Worm (Caenorhabditis elegans) whole organism, L2 larva: Measurements from ENCODE around the gene sri-42.

Source experiments
- F13H6.1 ChIP-seq: sonication (generic microtip); optimal IDR thresholded peaks from 2 replicates; lab custom pipeline; 2016; ENCODE audit warnings: missing genetic modification characterization, missing compliant biosample characterization
- R02D3.7 ChIP-seq: fragments of 150-350 bp; optimal IDR thresholded peaks from 2 replicates; lab custom pipeline; 2014; ENCODE audit warnings: missing biosample characterization, missing genetic modification characterization
- Y55F3AM.14 ChIP-seq: fragments of 200-800 bp; sonication (Bioruptor generic); optimal IDR thresholded peaks from 2 replicates; lab custom pipeline; 2018; ENCODE audit warnings: mild to moderate bottlenecking, missing genetic modification characterization, missing compliant biosample characterization
- ZK546.5 ChIP-seq: sonication (generic microtip); optimal IDR thresholded peaks from 2 replicates; lab custom pipeline; 2017; ENCODE audit warnings: missing biosample characterization, missing genetic modification characterization
- alr-1 ChIP-seq: fragments of 150-350 bp; optimal IDR thresholded peaks from 2 replicates; lab custom pipeline; 2014; ENCODE audit warnings: missing biosample characterization, missing genetic modification characterization
- aly-2 ChIP-seq: fragments of 150-350 bp; optimal IDR thresholded peaks from 2 replicates; lab custom pipeline; 2014; ENCODE audit warnings: missing biosample characterization, missing genetic modification characterization
- ama-1 ChIP-seq: fragments of 150-350 bp; optimal IDR thresholded peaks from 2 replicates; lab custom pipeline; 2018; ENCODE audit warnings: inconsistent platforms
- blmp-1 ChIP-seq: sonication (generic microtip); optimal IDR thresholded peaks from 2 replicates; lab custom pipeline; 2017; ENCODE audit warnings: missing genetic modification characterization, mild to moderate bottlenecking, missing compliant biosample characterization, antibody characterized with exemption, moderate library complexity; ENCODE audit not compliant: insufficient read depth
- ceh-16 ChIP-seq: fragments of 150-350 bp; optimal IDR thresholded peaks from 2 replicates; lab custom pipeline; 2014; ENCODE audit warnings: missing biosample characterization, missing genetic modification characterization
- ceh-82 ChIP-seq: fragments of 150-350 bp; optimal IDR thresholded peaks from 2 replicates; lab custom pipeline; 2014; ENCODE audit warnings: missing biosample characterization, missing genetic modification characterization
- crh-2 ChIP-seq: sonication (generic microtip); optimal IDR thresholded peaks from 2 replicates; lab custom pipeline; 2017; ENCODE audit warnings: missing biosample characterization, missing genetic modification characterization
- dmd-4 ChIP-seq: sonication (generic microtip); optimal IDR thresholded peaks from 2 replicates; lab custom pipeline; 2017; ENCODE audit warnings: missing biosample characterization, missing genetic modification characterization
- egl-27 ChIP-seq: sonication (generic microtip); optimal IDR thresholded peaks from 3 replicates; lab custom pipeline; 2017; ENCODE audit warnings: missing biosample characterization, missing genetic modification reagents, missing genetic modification characterization
- elt-1 ChIP-seq: fragments of 150-350 bp; optimal IDR thresholded peaks from 2 replicates; lab custom pipeline; 2014; ENCODE audit warnings: missing biosample characterization, missing genetic modification characterization
- fos-1 ChIP-seq: fragments of 150-350 bp; optimal IDR thresholded peaks from 2 replicates; lab custom pipeline; 2014; ENCODE audit warnings: missing biosample characterization, missing genetic modification characterization
- lin-13 ChIP-seq: fragments of 150-350 bp; optimal IDR thresholded peaks from 2 replicates; lab custom pipeline; 2014; ENCODE audit warnings: missing biosample characterization, missing genetic modification reagents, missing genetic modification characterization
- lin-39 ChIP-seq: fragments of 150-350 bp; optimal IDR thresholded peaks from 2 replicates; lab custom pipeline; 2014; ENCODE audit warnings: missing biosample characterization, missing genetic modification reagents, missing genetic modification characterization
- lsy-2 ChIP-seq, 2 experiments: fragments of 150-350 bp in 1 of 2; sonication (generic microtip) in 1 of 2; optimal IDR thresholded peaks; 2 replicates each; lab custom pipeline; 2014 to 2017; ENCODE audit warnings: missing biosample characterization in 2 of 2, missing genetic modification characterization in 2 of 2
- mab-5 ChIP-seq: fragments of 150-350 bp; optimal IDR thresholded peaks from 2 replicates; lab custom pipeline; 2014; ENCODE audit warnings: missing biosample characterization, missing genetic modification characterization
- mbf-1 ChIP-seq: sonication (generic microtip); optimal IDR thresholded peaks from 2 replicates; lab custom pipeline; 2017; ENCODE audit warnings: missing biosample characterization, missing genetic modification characterization
- mdl-1 ChIP-seq, 2 experiments: fragments of 150-350 bp in 1 of 2; sonication (generic microtip) in 1 of 2; optimal IDR thresholded peaks; 2 replicates each; lab custom pipeline; 2017; ENCODE audit warnings: missing biosample characterization in 2 of 2, missing genetic modification characterization in 2 of 2
- nhr-10 ChIP-seq: sonication (generic microtip); optimal IDR thresholded peaks from 2 replicates; lab custom pipeline; 2017; ENCODE audit warnings: missing biosample characterization, missing genetic modification characterization
- nhr-21 ChIP-seq: fragments of 150-350 bp; optimal IDR thresholded peaks from 2 replicates; lab custom pipeline; 2014; ENCODE audit warnings: missing biosample characterization, missing genetic modification characterization
- nhr-237 ChIP-seq: fragments of 150-350 bp; optimal IDR thresholded peaks from 2 replicates; lab custom pipeline; 2014; ENCODE audit warnings: missing biosample characterization, missing genetic modification characterization
- nhr-6 ChIP-seq: fragments of 150-350 bp; optimal IDR thresholded peaks from 2 replicates; lab custom pipeline; 2014; ENCODE audit warnings: missing biosample characterization, missing genetic modification characterization
- nhr-77 ChIP-seq: fragments of 150-350 bp; optimal IDR thresholded peaks from 2 replicates; lab custom pipeline; 2014; ENCODE audit warnings: missing biosample characterization, missing genetic modification characterization
- sem-4 ChIP-seq: fragments of 150-350 bp; optimal IDR thresholded peaks from 2 replicates; lab custom pipeline; 2014; ENCODE audit warnings: missing biosample characterization, missing genetic modification reagents, missing genetic modification characterization
- skn-1 ChIP-seq: sonication (generic microtip); optimal IDR thresholded peaks from 2 replicates; lab custom pipeline; 2017; ENCODE audit warnings: missing biosample characterization, missing genetic modification characterization
- sma-3 ChIP-seq: sonication (generic microtip); optimal IDR thresholded peaks from 2 replicates; lab custom pipeline; 2016; ENCODE audit warnings: missing genetic modification reagents, missing genetic modification characterization, missing compliant biosample characterization
- sma-9 ChIP-seq, 2 experiments: fragments of 150-350 bp in 1 of 2; sonication (generic microtip) in 1 of 2; optimal IDR thresholded peaks; 2 replicates each; lab custom pipeline; 2014 to 2016; ENCODE audit warnings: missing genetic modification characterization in 2 of 2, mild to moderate bottlenecking in 1 of 2, missing biosample characterization in 1 of 2, missing compliant biosample characterization in 1 of 2, missing genetic modification reagents in 1 of 2, moderate library complexity in 1 of 2
- snpc-4 ChIP-seq: fragments of 150-350 bp; optimal IDR thresholded peaks from 2 replicates; lab custom pipeline; 2014; ENCODE audit warnings: missing biosample characterization, missing genetic modification characterization
- unc-39 ChIP-seq: fragments of 150-350 bp; optimal IDR thresholded peaks from 2 replicates; lab custom pipeline; 2014; ENCODE audit warnings: missing biosample characterization, missing genetic modification characterization
- unc-62 ChIP-seq: fragments of 150-350 bp; optimal IDR thresholded peaks from 2 replicates; lab custom pipeline; 2014; ENCODE audit warnings: missing biosample characterization, missing genetic modification reagents, missing genetic modification characterization
- ztf-1 ChIP-seq: fragments of 200-800 bp; sonication (Bioruptor generic); conservative IDR thresholded peaks from 2 replicates; pipeline ENCODE4 v1.3.6; 2022; ENCODE audit warnings: missing genetic modification characterization, missing compliant biosample characterization
- ztf-11 ChIP-seq: sonication (generic microtip); optimal IDR thresholded peaks from 2 replicates; lab custom pipeline; 2017; ENCODE audit warnings: missing biosample characterization, missing genetic modification characterization
- ztf-4 ChIP-seq: fragments of 150-350 bp; optimal IDR thresholded peaks from 2 replicates; lab custom pipeline; 2014; ENCODE audit warnings: missing biosample characterization, missing genetic modification characterization

Gene sri-42

DNA sequence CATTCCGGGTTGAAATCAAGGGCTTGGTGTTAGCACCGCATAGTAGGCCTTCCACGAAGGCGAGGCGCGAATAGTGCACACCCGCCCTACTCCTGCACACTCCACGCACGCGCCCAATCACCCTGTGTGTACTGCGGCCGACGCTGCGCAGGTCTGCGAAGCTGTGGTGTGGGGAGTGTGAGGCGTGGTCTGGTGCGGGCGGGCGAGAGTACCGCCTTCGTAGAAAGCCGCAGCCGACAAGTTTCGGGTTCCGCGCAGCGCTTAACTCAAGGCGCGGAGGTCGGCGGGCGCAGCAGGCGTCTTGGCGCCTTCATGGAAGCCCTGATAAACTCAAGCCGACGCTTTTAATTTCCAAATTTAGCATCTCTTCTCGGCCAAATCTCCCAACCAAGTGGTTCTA, 34.7 kb downstream of the sri-42 start:
- TF ChIP-seq aly-2 (tag; lab: Kevin White, UChicago) = no peak
- TF ChIP-seq snpc-4 = no peak
- no peak for TF ChIP-seq nhr-6 (tag; lab: Kevin White, UChicago)
- TF ChIP-seq ama-1 (lab: Kevin White, UChicago) = no peak
- TF ChIP-seq fos-1 (tag; lab: Kevin White, UChicago) = no peak
- no peak for TF ChIP-seq mbf-1 (tag; lab: Kevin White, UChicago)
- no peak for TF ChIP-seq ztf-1 (GFP tag; lab: Robert Waterston, UW)
- TF ChIP-seq unc-39 (tag; lab: Kevin White, UChicago) = no peak
- no peak for TF ChIP-seq nhr-21 (tag; lab: Kevin White, UChicago)
- no peak for TF ChIP-seq elt-1 (tag; lab: Kevin White, UChicago)
- TF ChIP-seq egl-27 (tag; lab: Kevin White, UChicago) = no peak
- no peak for TF ChIP-seq dmd-4 (tag; lab: Kevin White, UChicago)
- TF ChIP-seq sma-3 (GFP tag; lab: Kevin White, UChicago) = no peak

- no peak for TF ChIP-seq mbf-1 (tag; lab: Kevin White, UChicago)
- no peak for TF ChIP-seq Y55F3AM.14 (GFP tag; lab: Kevin White, UChicago)
- no peak for TF ChIP-seq crh-2 (tag; lab: Kevin White, UChicago)
- TF ChIP-seq nhr-21 (tag; lab: Kevin White, UChicago) = no peak
- TF ChIP-seq sem-4 (tag; lab: Kevin White, UChicago) = no peak
- no peak for TF ChIP-seq ztf-11 (tag; lab: Kevin White, UChicago)
- TF ChIP-seq nhr-6 (tag; lab: Kevin White, UChicago) = no peak
- no peak for TF ChIP-seq mdl-1 (tag; optimal IDR thresholded peaks at IDR 0.05; lab: Kevin White, UChicago)
- TF ChIP-seq blmp-1 (tag; lab: Kevin White, UChicago) = no peak
- TF ChIP-seq R02D3.7 (tag; lab: Kevin White, UChicago) = no peak
- TF ChIP-seq lsy-2 (tag; optimal IDR thresholded peaks at IDR 0.05; lab: Kevin White, UChicago) = no peak
- TF ChIP-seq elt-1 (tag; lab: Kevin White, UChicago) = no peak
- no peak for TF ChIP-seq nhr-77 (tag; lab: Kevin White, UChicago)
- TF ChIP-seq sma-9 (GFP tag; optimal IDR thresholded peaks at IDR 0.05; lab: Kevin White, UChicago) = no peak
- no peak for TF ChIP-seq sma-9 (tag; optimal IDR thresholded peaks at IDR 0.05; lab: Kevin White, UChicago)
- TF ChIP-seq lin-39 (tag; lab: Kevin White, UChicago) = no peak
- TF ChIP-seq sma-3 (GFP tag; lab: Kevin White, UChicago) = no peak
Observed at ce11 chrII:3105765-3106164, 37.0 kb downstream of the sri-42 start, which contains the start of gene clec-122. Gene clec-122 (plus strand): TSS chrII:3106065.

DNA sequence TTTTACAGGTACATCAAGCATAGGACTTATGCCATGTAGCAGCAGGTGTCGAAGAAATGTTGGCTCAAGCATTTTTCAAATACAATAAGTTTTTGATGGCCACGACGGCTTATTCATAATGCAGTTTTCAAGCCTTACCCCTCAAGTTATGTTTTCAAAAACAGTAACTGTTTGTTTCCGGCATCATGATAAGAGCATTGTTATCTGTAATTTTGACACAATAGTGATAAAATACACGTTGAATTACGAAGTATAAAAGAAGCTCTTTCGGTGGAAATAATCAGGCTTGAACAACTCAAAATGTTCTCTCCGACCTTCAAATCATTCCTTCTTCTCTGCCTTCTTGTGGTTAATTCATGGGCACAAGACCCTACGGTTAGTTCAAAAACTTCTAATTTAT, 40.7 kb downstream of the sri-42 start, which contains the start of gene clec-121:
Gene clec-121, plus strand, starts transcription at position 301 of the 400 bp plus-strand sequence.
- TF ChIP-seq unc-39 (tag; lab: Kevin White, UChicago) = no peak
- TF ChIP-seq F13H6.1 (tag; lab: Kevin White, UChicago) = no peak
- TF ChIP-seq mbf-1 (tag; lab: Kevin White, UChicago) = no peak
- no peak for TF ChIP-seq snpc-4
- no peak for TF ChIP-seq nhr-237 (tag; lab: Kevin White, UChicago)
- no peak for TF ChIP-seq mdl-1 (tag; optimal IDR thresholded peaks at IDR 0.05; lab: Kevin White, UChicago)
- TF ChIP-seq, all 48 proteins: peak for 0

DNA sequence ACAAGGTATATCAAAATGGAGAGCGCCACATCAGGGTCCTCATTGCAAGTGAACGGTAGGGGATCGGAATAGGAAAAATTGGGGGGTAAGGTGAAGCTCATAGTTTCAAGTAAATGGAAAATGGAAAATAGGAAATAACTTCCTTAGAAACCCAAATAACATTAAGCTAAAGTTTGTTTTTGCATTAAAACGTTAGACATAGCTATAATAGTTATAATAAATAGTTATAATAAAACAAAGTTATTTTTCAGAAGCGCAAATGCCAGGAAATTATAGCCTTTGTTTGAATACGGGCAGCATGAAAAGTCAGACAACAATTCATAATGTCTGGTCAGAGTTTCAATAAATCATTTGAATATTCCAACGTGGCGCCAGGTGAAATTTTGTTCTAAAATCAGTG, 42.2 kb downstream of the sri-42 start, which contains the start of gene srg-24:
Gene srg-24, minus strand, starts transcription at position 101 of the 400 bp plus-strand sequence.
- TF ChIP-seq mdl-1 (tag; optimal IDR thresholded peaks at IDR 0.05; lab: Kevin White, UChicago) (no peak), unc-62 (no peak), nhr-10 (tag; lab: Kevin White, UChicago) (no peak), alr-1 (tag; lab: Kevin White, UChicago) (no peak)
- TF ChIP-seq, all 48 proteins: peak for 0

DNA sequence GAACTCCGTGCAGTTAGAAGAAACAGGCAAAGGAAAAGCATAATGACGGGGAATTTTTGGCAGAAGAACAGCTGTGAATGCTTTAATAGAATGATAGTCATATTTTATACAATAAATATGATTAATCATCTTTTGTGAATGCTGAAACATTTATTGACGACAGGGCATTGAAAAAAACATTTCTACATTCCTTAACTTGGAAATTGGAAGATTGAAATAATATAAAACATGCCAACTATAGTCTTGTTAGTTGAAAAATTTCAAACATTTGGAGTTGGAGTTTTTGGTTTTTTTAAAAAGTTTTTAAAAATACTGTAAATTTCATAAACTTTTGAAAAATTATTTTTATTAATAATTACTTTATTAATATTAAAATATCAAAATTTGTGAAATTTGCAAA, 45.9 kb downstream of the sri-42 start, which contains the start of gene Y25C1A.14:
Gene Y25C1A.14, minus strand, starts transcription at position 101 of the 400 bp plus-strand sequence.
- TF ChIP-seq mbf-1 (tag; lab: Kevin White, UChicago) = no peak
- TF ChIP-seq unc-39 (tag; lab: Kevin White, UChicago) = no peak
- no peak for TF ChIP-seq ZK546.5 (tag; lab: Kevin White, UChicago)
- no peak for TF ChIP-seq ztf-4
- TF ChIP-seq mab-5 (tag; lab: Kevin White, UChicago) = no peak
- no peak for TF ChIP-seq skn-1
- no peak for TF ChIP-seq aly-2 (tag; lab: Kevin White, UChicago)
- no peak for TF ChIP-seq lsy-2 (tag; optimal IDR thresholded peaks at IDR 0.05; lab: Kevin White, UChicago)
- no peak for TF ChIP-seq lin-13 (GFP tag; lab: Kevin White, UChicago)
- TF ChIP-seq alr-1 (tag; lab: Kevin White, UChicago) = no peak
- TF ChIP-seq egl-27 (tag; lab: Kevin White, UChicago) = no peak
- TF ChIP-seq ceh-16 (tag; lab: Kevin White, UChicago) = no peak
- TF ChIP-seq snpc-4 = no peak
- no peak for TF ChIP-seq ceh-82 (tag; lab: Kevin White, UChicago)
